Fruit fly (Drosophila melanogaster) whole organism, embryonic: Measurements from ENCODE around the gene CG8814.

Experiments
- Aef1 ChIP-seq: fragments of 200-800 bp; sonication (Bioruptor generic); IDR thresholded peaks from 3 replicates; pipeline ENCODE4 v1.3.6; 2022; ENCODE audit warnings: missing biosample characterization, missing genetic modification characterization
- Asciz ChIP-seq: fragments of 200-800 bp; sonication (Bioruptor generic); optimal IDR thresholded peaks from 2 replicates; lab custom pipeline; 2017; ENCODE audit warnings: missing biosample characterization, mild to moderate bottlenecking, missing genetic modification characterization, missing genetic modification reagents
- BEAF-32 ChIP-seq: fragments of 200-800 bp; sonication (Bioruptor generic); optimal IDR thresholded peaks from 3 replicates; lab custom pipeline; 2017; ENCODE audit warnings: missing biosample characterization, missing genetic modification characterization, mild to moderate bottlenecking, moderate library complexity, missing genetic modification reagents
- CG10654 ChIP-seq: fragments of 200-800 bp; sonication (Bioruptor generic); optimal IDR thresholded peaks from 2 replicates; lab custom pipeline; 2016; ENCODE audit warnings: missing biosample characterization, missing genetic modification characterization
- CG11695 ChIP-seq: fragments of 200-800 bp; sonication (Bioruptor generic); IDR thresholded peaks from 3 replicates; pipeline ENCODE4 v1.3.6; 2022; ENCODE audit warnings: missing biosample characterization, missing genetic modification characterization
- CG14050 ChIP-seq: fragments of 200-800 bp; sonication (Bioruptor generic); IDR thresholded peaks from 3 replicates; pipeline ENCODE4 v1.3.6; 2022; ENCODE audit warnings: missing biosample characterization, missing genetic modification characterization
- CG15011 ChIP-seq: fragments of 200-800 bp; sonication (Bioruptor generic); optimal IDR thresholded peaks from 3 replicates; lab custom pipeline; 2018; ENCODE audit warnings: missing biosample characterization, mild to moderate bottlenecking, missing genetic modification characterization
- CG15696 ChIP-seq: fragments of 200-800 bp; sonication (Bioruptor generic); optimal IDR thresholded peaks from 2 replicates; lab custom pipeline; 2019; ENCODE audit warnings: missing biosample characterization, mild to moderate bottlenecking, missing genetic modification characterization, moderate library complexity
- CG1647 ChIP-seq: fragments of 200-800 bp; sonication (Bioruptor generic); optimal IDR thresholded peaks from 3 replicates; lab custom pipeline; 2016; ENCODE audit warnings: missing biosample characterization, missing genetic modification characterization
- CG17385 ChIP-seq: fragments of 200-800 bp; sonication (Bioruptor generic); optimal IDR thresholded peaks from 3 replicates; lab custom pipeline; 2018; ENCODE audit warnings: missing biosample characterization, mild to moderate bottlenecking, missing genetic modification characterization
- CG31388 ChIP-seq: fragments of 200-800 bp; sonication (Bioruptor generic); optimal IDR thresholded peaks from 2 replicates; lab custom pipeline; 2016; ENCODE audit warnings: missing biosample characterization, missing genetic modification characterization
- CG4424 ChIP-seq: fragments of 200-800 bp; sonication (Bioruptor generic); optimal IDR thresholded peaks from 3 replicates; lab custom pipeline; 2016; ENCODE audit warnings: missing biosample characterization, missing genetic modification characterization
- CG6654 ChIP-seq: fragments of 200-800 bp; sonication (Bioruptor generic); optimal IDR thresholded peaks from 2 replicates; lab custom pipeline; 2017; ENCODE audit warnings: missing biosample characterization, mild to moderate bottlenecking, missing genetic modification characterization
- CG6683 ChIP-seq: fragments of 200-800 bp; sonication (Bioruptor generic); optimal IDR thresholded peaks from 2 replicates; lab custom pipeline; 2017; ENCODE audit warnings: missing biosample characterization, mild to moderate bottlenecking, missing genetic modification characterization, missing genetic modification reagents
- CG8281 ChIP-seq: fragments of 200-800 bp; sonication (Bioruptor generic); optimal IDR thresholded peaks from 2 replicates; lab custom pipeline; 2018; ENCODE audit warnings: missing biosample characterization, mild to moderate bottlenecking, missing genetic modification characterization, moderate library complexity
- CG8765 ChIP-seq: fragments of 200-800 bp; sonication (Bioruptor generic); IDR thresholded peaks from 2 replicates; pipeline ENCODE4 v1.3.6; 2022; ENCODE audit warnings: missing biosample characterization, missing genetic modification characterization
- CG9817 ChIP-seq: fragments of 200-800 bp; sonication (Bioruptor generic); optimal IDR thresholded peaks from 2 replicates; lab custom pipeline; 2018; ENCODE audit warnings: missing biosample characterization, mild to moderate bottlenecking, missing genetic modification characterization, moderate library complexity
- Camta ChIP-seq: fragments of 200-800 bp; sonication (Bioruptor generic); optimal IDR thresholded peaks from 2 replicates; lab custom pipeline; 2016; ENCODE audit warnings: missing biosample characterization, missing genetic modification characterization
- Dbx ChIP-seq: fragments of 200-800 bp; sonication (Bioruptor generic); IDR thresholded peaks from 3 replicates; pipeline ENCODE4 v1.3.6; 2022; ENCODE audit warnings: missing biosample characterization, missing genetic modification characterization
- Dip2 ChIP-seq: fragments of 200-800 bp; sonication (Bioruptor generic); IDR thresholded peaks from 2 replicates; pipeline ENCODE4 v1.3.6; 2022; ENCODE audit warnings: missing biosample characterization, missing genetic modification characterization
- Dp ChIP-seq: fragments of 200-800 bp; sonication (Bioruptor generic); optimal IDR thresholded peaks from 2 replicates; lab custom pipeline; 2018; ENCODE audit warnings: missing biosample characterization, mild to moderate bottlenecking, missing genetic modification characterization, moderate library complexity
- E2f2 ChIP-seq: fragments of 200-800 bp; sonication (Bioruptor generic); IDR thresholded peaks from 2 replicates; pipeline ENCODE4 v1.3.6; 2022; ENCODE audit warnings: missing biosample characterization, missing genetic modification characterization
- Gsc ChIP-seq: fragments of 200-800 bp; sonication (Bioruptor generic); IDR thresholded peaks from 2 replicates; pipeline ENCODE4 v1.3.6; 2022; ENCODE audit warnings: missing biosample characterization, missing genetic modification characterization
- Hr78 ChIP-seq, 2 experiments: fragments of 200-800 bp in 1 of 2; fragments of >200 bp in 1 of 2; sonication (Bioruptor generic) in 1 of 2; optimal IDR thresholded peaks; 2 replicates each; lab custom pipeline; 2017 to 2019; ENCODE audit warnings: missing biosample characterization in 2 of 2, missing genetic modification characterization in 2 of 2, mild to moderate bottlenecking in 1 of 2, moderate library complexity in 1 of 2
- MESR4 ChIP-seq: fragments of 200-800 bp; sonication (Bioruptor generic); optimal IDR thresholded peaks from 2 replicates; lab custom pipeline; 2018; ENCODE audit warnings: missing biosample characterization, mild to moderate bottlenecking, missing genetic modification characterization, moderate library complexity
- Med ChIP-seq: fragments of 200-800 bp; sonication (Bioruptor generic); peaks from one replicate; lab custom pipeline; 2016; ENCODE audit warnings: missing biosample characterization, missing genetic modification characterization, mild to moderate bottlenecking, inconsistent platforms, moderate library complexity
- Pdp1 ChIP-seq, 2 experiments: fragments of 200-800 bp; sonication (Bioruptor generic); optimal IDR thresholded peaks; 3 replicates each; lab custom pipeline; 2016; ENCODE audit warnings: missing biosample characterization in 2 of 2, missing genetic modification characterization in 2 of 2, mild to moderate bottlenecking in 1 of 2, moderate library complexity in 1 of 2
- Six4 ChIP-seq: fragments of 200-800 bp; sonication (Bioruptor generic); optimal IDR thresholded peaks from 2 replicates; lab custom pipeline; 2016; ENCODE audit warnings: missing biosample characterization, missing genetic modification characterization
- Trl ChIP-seq, 3 experiments: fragments of >200 bp in 2 of 3; fragments of 200-800 bp in 1 of 3; sonication (Bioruptor generic) in 1 of 3; optimal IDR thresholded peaks; 2 replicates in 1 of 3; 3 replicates in 2 of 3; lab custom pipeline; 2016 to 2017; ENCODE audit warnings: missing biosample characterization in 1 of 3, missing genetic modification characterization in 1 of 3
- abd-A ChIP-seq: fragments of 200-800 bp; sonication (Bioruptor generic); optimal IDR thresholded peaks from 3 replicates; lab custom pipeline; 2019; ENCODE audit warnings: missing biosample characterization, mild to moderate bottlenecking, missing genetic modification characterization, moderate library complexity
- btn ChIP-seq: fragments of 200-800 bp; sonication (Bioruptor generic); optimal IDR thresholded peaks from 2 replicates; lab custom pipeline; 2016; ENCODE audit warnings: missing biosample characterization, missing genetic modification characterization
- emc ChIP-seq: fragments of 200-800 bp; sonication (Bioruptor generic); optimal IDR thresholded peaks from 2 replicates; lab custom pipeline; 2016; ENCODE audit warnings: missing biosample characterization, missing genetic modification characterization
- ewg ChIP-seq: fragments of 200-800 bp; sonication (Bioruptor generic); optimal IDR thresholded peaks from 3 replicates; lab custom pipeline; 2017; ENCODE audit warnings: mild to moderate bottlenecking, missing biosample characterization, missing genetic modification reagents, missing genetic modification characterization
- exex ChIP-seq: fragments of 200-800 bp; sonication (Bioruptor generic); optimal IDR thresholded peaks from 4 replicates; lab custom pipeline; 2018; ENCODE audit warnings: missing biosample characterization, mild to moderate bottlenecking, missing genetic modification characterization, moderate library complexity
- grn ChIP-seq: fragments of 200-800 bp; sonication (Bioruptor generic); optimal IDR thresholded peaks from 3 replicates; lab custom pipeline; 2017; ENCODE audit warnings: missing biosample characterization, missing genetic modification characterization
- kah ChIP-seq: fragments of 200-800 bp; sonication (Bioruptor generic); optimal IDR thresholded peaks from 2 replicates; lab custom pipeline; 2018; ENCODE audit warnings: missing biosample characterization, mild to moderate bottlenecking, missing genetic modification characterization
- lmd ChIP-seq: fragments of 200-800 bp; sonication (Bioruptor generic); IDR thresholded peaks from 2 replicates; pipeline ENCODE4 v1.3.6; 2022; ENCODE audit warnings: missing biosample characterization, missing genetic modification characterization
- sc ChIP-seq, 3 experiments: fragments of >200 bp in 2 of 3; fragments of 200-800 bp in 1 of 3; sonication (Bioruptor generic) in 1 of 3; optimal IDR thresholded peaks; 2 replicates in 2 of 3; 3 replicates in 1 of 3; lab custom pipeline; 2017; ENCODE audit warnings: mild to moderate bottlenecking in 1 of 3, missing biosample characterization in 1 of 3, missing genetic modification characterization in 1 of 3, missing genetic modification reagents in 1 of 3
- scrt ChIP-seq: fragments of 200-800 bp; sonication (Bioruptor generic); optimal IDR thresholded peaks from 2 replicates; lab custom pipeline; 2018; ENCODE audit warnings: missing biosample characterization, mild to moderate bottlenecking, missing genetic modification characterization, moderate library complexity
- sd ChIP-seq: fragments of 200-800 bp; sonication (Bioruptor generic); optimal IDR thresholded peaks from 3 replicates; lab custom pipeline; 2018; ENCODE audit warnings: missing biosample characterization, mild to moderate bottlenecking, missing genetic modification characterization, moderate library complexity
- sqz ChIP-seq: fragments of 200-800 bp; sonication (Bioruptor generic); optimal IDR thresholded peaks from 3 replicates; lab custom pipeline; 2018; ENCODE audit warnings: missing biosample characterization, mild to moderate bottlenecking, missing genetic modification characterization
- sug ChIP-seq: fragments of 200-800 bp; optimal IDR thresholded peaks from 2 replicates; lab custom pipeline; 2019; ENCODE audit warnings: missing biosample characterization, mild to moderate bottlenecking, missing genetic modification characterization, moderate library complexity
- tll ChIP-seq, 2 experiments: fragments of 200-800 bp in 1 of 2; fragments of >200 bp in 1 of 2; sonication (Bioruptor generic) in 1 of 2; optimal IDR thresholded peaks; 2 replicates each; lab custom pipeline; 2017 to 2019; ENCODE audit warnings: missing biosample characterization in 2 of 2, missing genetic modification characterization in 2 of 2, mild to moderate bottlenecking in 1 of 2, moderate library complexity in 1 of 2
- trem ChIP-seq: fragments of 200-800 bp; optimal IDR thresholded peaks from 3 replicates; lab custom pipeline; 2019; ENCODE audit warnings: missing biosample characterization, mild to moderate bottlenecking, missing genetic modification characterization, moderate library complexity
- tup ChIP-seq: fragments of 200-800 bp; sonication (Bioruptor generic); optimal IDR thresholded peaks from 2 replicates; lab custom pipeline; 2016; ENCODE audit warnings: missing biosample characterization, mild to moderate bottlenecking, missing genetic modification characterization, moderate library complexity
- twi ChIP-seq: fragments of 200-800 bp; optimal IDR thresholded peaks from 2 replicates; lab custom pipeline; 2019; ENCODE audit warnings: missing biosample characterization, mild to moderate bottlenecking, missing genetic modification characterization, moderate library complexity
- usp ChIP-seq: fragments of >200 bp; optimal IDR thresholded peaks from 2 replicates; lab custom pipeline; 2017; ENCODE audit warnings: missing biosample characterization, missing genetic modification characterization
- vvl ChIP-seq: fragments of 200-800 bp; sonication (Bioruptor generic); IDR thresholded peaks from 2 replicates; pipeline ENCODE4 v1.3.6; 2022; ENCODE audit warnings: missing biosample characterization, missing genetic modification characterization

Gene CG8814

dm6 chr2L:2861885-2862620, 12.6 kb upstream of the CG8814 start (continued):
- TF ChIP-seq BEAF-32, result no peak
- TF ChIP-seq Asciz (GFP tag; lab: Kevin White, UChicago), result no peak
- no peak for TF ChIP-seq CG8281
- TF ChIP-seq lmd, result no peak
- TF ChIP-seq CG9817 (tag; lab: Kevin White, UChicago), result no peak
- TF ChIP-seq CG1647 (GFP tag; lab: Kevin White, UChicago), result no peak
- no peak for TF ChIP-seq Hr78 (GFP tag; optimal IDR thresholded peaks at IDR 0.05; lab: Kevin White, UChicago)
- TF ChIP-seq Pdp1 (GFP tag; optimal IDR thresholded peaks at IDR 0.05; lab: Kevin White, UChicago), result peak in 1 of 2 experiments; percentile 80
- TF ChIP-seq CG17385 (GFP tag; lab: Kevin White, UChicago), result peak; percentile 3
- no peak for TF ChIP-seq CG15696 (tag; lab: Kevin White, UChicago)
- TF ChIP-seq CG8765 (GFP tag; lab: Robert Waterston, UW), result no peak
- no peak for TF ChIP-seq Dip2
- no peak for TF ChIP-seq scrt
- TF ChIP-seq abd-A (tag; lab: Kevin White, UChicago), result peak; percentile 73
- peak; percentile 77 for TF ChIP-seq Med (GFP tag; lab: Kevin White, UChicago)
- no peak for TF ChIP-seq CG4424 (GFP tag; lab: Kevin White, UChicago)
- TF ChIP-seq CG6654 (GFP tag; lab: Kevin White, UChicago), result no peak
- peak; percentile 52 for TF ChIP-seq twi (tag; lab: Kevin White, UChicago)
- TF ChIP-seq Camta, result peak; percentile 8
- no peak for TF ChIP-seq CG6683
- no peak for TF ChIP-seq Gsc (GFP tag; lab: Robert Waterston, UW)
- TF ChIP-seq Six4, result no peak
- TF ChIP-seq emc (GFP tag; lab: Kevin White, UChicago), result no peak
- no peak for TF ChIP-seq exex (tag; lab: Kevin White, UChicago)
- TF ChIP-seq tll (GFP tag; optimal IDR thresholded peaks at IDR 0.05; lab: Kevin White, UChicago), result no peak
- peak; percentile 27 for TF ChIP-seq kah (GFP tag; lab: Kevin White, UChicago)
- TF ChIP-seq sug (tag; lab: Kevin White, UChicago), result peak; percentile 31
- no peak for TF ChIP-seq ewg (GFP tag; lab: Kevin White, UChicago)
- peak; percentile 8 for TF ChIP-seq grn (GFP tag; lab: Kevin White, UChicago)
- TF ChIP-seq btn (GFP tag; lab: Kevin White, UChicago), result no peak
- no peak for TF ChIP-seq Dp (GFP tag; lab: Kevin White, UChicago)
- no peak for TF ChIP-seq CG15011 (GFP tag; lab: Kevin White, UChicago)
- TF ChIP-seq Dbx (GFP tag; lab: Robert Waterston, UW), result peak; percentile 18; the same call in 1 of the 3 replicates
- no peak for TF ChIP-seq MESR4 (GFP tag; lab: Kevin White, UChicago)
- TF ChIP-seq E2f2, result 0 out of 2 replicates have a peak, but pooled peaks have one; percentile 9
- TF ChIP-seq CG14050 (GFP tag; lab: Robert Waterston, UW), result no peak
- TF ChIP-seq usp (GFP tag; lab: Kevin White, UChicago), result no peak
- TF ChIP-seq vvl (GFP tag; lab: Robert Waterston, UW), result peak; percentile 58; the same call in 1 of the 2 replicates
- no peak for TF ChIP-seq CG10654 (GFP tag; lab: Kevin White, UChicago)
- peak; percentile 75 for TF ChIP-seq sd (tag; lab: Kevin White, UChicago)
- no peak for TF ChIP-seq CG31388 (GFP tag; lab: Kevin White, UChicago)
- TF ChIP-seq CG11695 (GFP tag; lab: Robert Waterston, UW), result no peak; the same call in 2 of the 3 replicates
- TF ChIP-seq sc (optimal IDR thresholded peaks at IDR 0.05; lab: Kevin White, UChicago), result no peak
- no peak for TF ChIP-seq sc (GFP tag; optimal IDR thresholded peaks at IDR 0.05; lab: Kevin White, UChicago)
- TF ChIP-seq Trl (optimal IDR thresholded peaks at IDR 0.05; lab: Kevin White, UChicago), result peak; percentile 67
- peak; percentile 14 for TF ChIP-seq Trl (GFP tag; optimal IDR thresholded peaks at IDR 0.05; lab: Kevin White, UChicago)
- no peak for TF ChIP-seq tup (GFP tag; lab: Kevin White, UChicago)
- peak; percentile 19 for TF ChIP-seq sqz (GFP tag; lab: Kevin White, UChicago)
- no peak for TF ChIP-seq trem (tag; lab: Kevin White, UChicago)
- TF ChIP-seq Aef1 (GFP tag; lab: Robert Waterston, UW), result no peak
